Worm (Caenorhabditis elegans) whole organism, L4 larva: ENCODE measurements around the gene ZK262.8.

Experiments
- D1046.2 ChIP-seq: fragments of 200-800 bp; sonication (Bioruptor generic); IDR thresholded peaks from 2 replicates; pipeline ENCODE4 v1.3.6; 2022; ENCODE audit warnings: missing genetic modification characterization, missing compliant biosample characterization
- F44E2.7 ChIP-seq: fragments of 200-800 bp; sonication (Bioruptor generic); IDR thresholded peaks from 2 replicates; pipeline ENCODE4 v2.1.2; 2022; ENCODE audit warnings: missing genetic modification characterization, missing compliant biosample characterization
- R02D3.7 ChIP-seq: fragments of 150-350 bp; sonication (generic microtip); optimal IDR thresholded peaks from 3 replicates; lab custom pipeline; 2014; ENCODE audit warnings: missing biosample characterization, missing genetic modification characterization
- T20F7.1 ChIP-seq: fragments of 200-800 bp; sonication (Bioruptor generic); optimal IDR thresholded peaks from 2 replicates; lab custom pipeline; 2018; ENCODE audit warnings: mild to moderate bottlenecking, missing genetic modification characterization, missing compliant biosample characterization
- Y105C5A.15 ChIP-seq: fragments of 200-800 bp; sonication (Bioruptor generic); IDR thresholded peaks from 2 replicates; pipeline ENCODE4 v1.3.6; 2022; ENCODE audit warnings: missing genetic modification characterization, missing compliant biosample characterization
- ZK337.2 ChIP-seq: fragments of 200-800 bp; sonication (Bioruptor generic); IDR thresholded peaks from 2 replicates; pipeline ENCODE4 v1.3.6; 2022; ENCODE audit warnings: missing genetic modification reagents, missing genetic modification characterization, missing compliant biosample characterization
- attf-4 ChIP-seq: sonication (generic microtip); optimal IDR thresholded peaks from 3 replicates; lab custom pipeline; 2017; ENCODE audit warnings: missing biosample characterization, missing genetic modification characterization
- ceh-32 ChIP-seq: sonication (generic microtip); optimal IDR thresholded peaks from 2 replicates; lab custom pipeline; 2016; ENCODE audit warnings: mild to moderate bottlenecking, missing genetic modification characterization, missing compliant biosample characterization; ENCODE audit not compliant: poor library complexity
- ceh-62 ChIP-seq: sonication (generic microtip); optimal IDR thresholded peaks from 2 replicates; lab custom pipeline; 2017; ENCODE audit warnings: missing biosample characterization, missing genetic modification characterization
- ctbp-1 ChIP-seq: fragments of 200-800 bp; sonication (Bioruptor generic); IDR thresholded peaks from 2 replicates; pipeline ENCODE4 v1.3.6; 2022; ENCODE audit warnings: missing genetic modification reagents, missing genetic modification characterization, missing compliant biosample characterization
- daf-12 ChIP-seq: fragments of 150-350 bp; optimal IDR thresholded peaks from 2 replicates; lab custom pipeline; 2014; ENCODE audit warnings: missing biosample characterization, missing genetic modification reagents, missing genetic modification characterization
- daf-16 ChIP-seq, 3 experiments: sonication (generic microtip); optimal IDR thresholded peaks; 2 replicates each; lab custom pipeline; 2016 to 2017; ENCODE audit warnings: missing genetic modification characterization in 3 of 3, missing genetic modification reagents in 3 of 3, mild to moderate bottlenecking in 2 of 3, missing compliant biosample characterization in 2 of 3, missing biosample characterization in 1 of 3, moderate library complexity in 1 of 3
- dpl-1 ChIP-seq: fragments of 150-350 bp; optimal IDR thresholded peaks from 2 replicates; lab custom pipeline; 2014; ENCODE audit warnings: missing biosample characterization, missing genetic modification reagents, missing genetic modification characterization
- egl-43 ChIP-seq: fragments of 200-800 bp; sonication (Bioruptor generic); IDR thresholded peaks from 2 replicates; pipeline ENCODE4 v1.3.6; 2022; ENCODE audit warnings: missing genetic modification reagents, missing genetic modification characterization, missing compliant biosample characterization
- fkh-10 ChIP-seq: fragments of 150-350 bp; optimal IDR thresholded peaks from 2 replicates; lab custom pipeline; 2014; ENCODE audit warnings: missing biosample characterization, missing genetic modification reagents, missing genetic modification characterization
- fos-1 ChIP-seq: fragments of 150-350 bp; optimal IDR thresholded peaks from 2 replicates; lab custom pipeline; 2014; ENCODE audit warnings: missing biosample characterization, missing genetic modification characterization
- hlh-30 ChIP-seq: sonication (generic microtip); optimal IDR thresholded peaks from 2 replicates; lab custom pipeline; 2017; ENCODE audit warnings: antibody characterized with exemption, mild to moderate bottlenecking, missing genetic modification characterization, missing compliant biosample characterization; ENCODE audit not compliant: insufficient read depth
- hmg-1.1 ChIP-seq: fragments of 200-800 bp; sonication (Bioruptor generic); IDR thresholded peaks from 2 replicates; pipeline ENCODE4 v1.3.6; 2022; ENCODE audit warnings: missing genetic modification reagents, missing genetic modification characterization, missing compliant biosample characterization
- lim-7 ChIP-seq: fragments of 200-800 bp; sonication (Bioruptor generic); IDR thresholded peaks from 2 replicates; pipeline ENCODE4 v1.3.6; 2022; ENCODE audit warnings: missing genetic modification characterization, missing compliant biosample characterization
- lin-13 ChIP-seq: fragments of 150-350 bp; optimal IDR thresholded peaks from 2 replicates; lab custom pipeline; 2014; ENCODE audit warnings: missing biosample characterization, missing genetic modification reagents, missing genetic modification characterization
- lin-15B ChIP-seq: fragments of 150-350 bp; sonication (generic microtip); optimal IDR thresholded peaks from 3 replicates; lab custom pipeline; 2014; ENCODE audit warnings: missing biosample characterization, missing genetic modification characterization
- lin-39 ChIP-seq: fragments of 150-350 bp; optimal IDR thresholded peaks from 2 replicates; lab custom pipeline; 2014; ENCODE audit warnings: missing biosample characterization, missing genetic modification reagents, missing genetic modification characterization
- lir-3 ChIP-seq: sonication (generic microtip); optimal IDR thresholded peaks from 2 replicates; lab custom pipeline; 2016; ENCODE audit warnings: mild to moderate bottlenecking, missing genetic modification characterization, missing compliant biosample characterization
- mdl-1 ChIP-seq, 2 experiments: fragments of 150-350 bp in 1 of 2; sonication (generic microtip) in 1 of 2; optimal IDR thresholded peaks; 2 replicates each; lab custom pipeline; 2014 to 2017; ENCODE audit warnings: missing biosample characterization in 2 of 2, missing genetic modification characterization in 2 of 2
- mep-1 ChIP-seq: fragments of 150-350 bp; sonication (generic microtip); optimal IDR thresholded peaks from 3 replicates; lab custom pipeline; 2014; ENCODE audit warnings: missing biosample characterization, missing genetic modification characterization
- mes-2 ChIP-seq: sonication (generic microtip); optimal IDR thresholded peaks from 2 replicates; lab custom pipeline; 2016; ENCODE audit warnings: missing genotype, mild to moderate bottlenecking, missing genetic modification characterization, missing compliant biosample characterization; ENCODE audit not compliant: poor library complexity, severe bottlenecking
- mxl-2 ChIP-seq: fragments of 200-800 bp; sonication (Bioruptor generic); conservative IDR thresholded peaks from 2 replicates; pipeline ENCODE4 v1.3.6; 2022; ENCODE audit warnings: missing genetic modification reagents, missing genetic modification characterization, missing compliant biosample characterization
- nhr-41 ChIP-seq: fragments of 200-800 bp; sonication (Bioruptor generic); IDR thresholded peaks from 2 replicates; pipeline ENCODE4 v1.3.6; 2022; ENCODE audit warnings: missing genetic modification reagents, missing genetic modification characterization, missing compliant biosample characterization
- nhr-48 ChIP-seq: sonication (generic microtip); optimal IDR thresholded peaks from 2 replicates; lab custom pipeline; 2016; ENCODE audit warnings: mild to moderate bottlenecking, missing genetic modification characterization, missing compliant biosample characterization
- nhr-76 ChIP-seq: fragments of 150-350 bp; optimal IDR thresholded peaks from 2 replicates; lab custom pipeline; 2014; ENCODE audit warnings: missing biosample characterization, missing genetic modification characterization
- nhr-77 ChIP-seq: fragments of 150-350 bp; optimal IDR thresholded peaks from 2 replicates; lab custom pipeline; 2014; ENCODE audit warnings: missing biosample characterization, missing genetic modification characterization
- pha-4 ChIP-seq, 2 experiments: fragments of 150-350 bp in 1 of 2; fragments of 200-800 bp in 1 of 2; sonication (Bioruptor generic) in 1 of 2; IDR thresholded peaks in 1 of 2; optimal IDR thresholded peaks in 1 of 2; 2 replicates each; pipeline versions ENCODE4 v1.3.6 to Lab custom; 2014 to 2022; ENCODE audit warnings: missing genetic modification characterization in 2 of 2, missing genetic modification reagents in 2 of 2, missing biosample characterization in 1 of 2, missing compliant biosample characterization in 1 of 2
- pqm-1 ChIP-seq: sonication (generic microtip); optimal IDR thresholded peaks from 2 replicates; lab custom pipeline; 2017; ENCODE audit warnings: missing biosample characterization, missing genetic modification characterization
- unc-130 ChIP-seq: sonication (generic microtip); optimal IDR thresholded peaks from 2 replicates; lab custom pipeline; 2016; ENCODE audit warnings: missing genetic modification reagents, missing genetic modification characterization, missing compliant biosample characterization
- unc-62 ChIP-seq, 3 experiments: fragments of 150-350 bp in 1 of 3; sonication (generic microtip); optimal IDR thresholded peaks in 2 of 3; peaks in 1 of 3; 1 replicate in 1 of 3; 2 replicates in 2 of 3; lab custom pipeline; 2014 to 2017; ENCODE audit warnings: missing biosample characterization in 3 of 3, missing genetic modification characterization in 3 of 3, missing genetic modification reagents in 3 of 3, missing genotype in 1 of 3

The ZK262.8 gene

DNA sequence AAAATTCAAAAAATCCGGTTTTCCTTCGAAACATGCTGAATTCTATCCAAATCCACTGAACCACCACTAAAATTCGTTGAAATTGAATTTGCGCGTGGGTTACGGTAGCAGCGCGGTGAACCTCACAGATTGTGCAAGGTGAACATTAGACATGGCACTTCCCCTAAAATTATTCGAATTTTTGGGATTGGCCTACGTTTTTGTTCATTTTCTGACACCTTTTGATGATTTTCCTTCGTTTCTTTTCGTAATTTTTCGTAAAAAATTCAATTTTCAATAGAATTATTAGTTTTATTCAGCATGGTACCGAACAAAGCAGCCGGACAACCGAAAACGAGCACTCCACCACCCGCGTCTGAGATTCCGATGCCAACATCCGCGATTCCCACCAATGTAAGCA lies at the start of gene ZK262.8:
Gene ZK262.8 (plus strand): TSS at position 301 of the 400 bp plus-strand sequence.
- TF ChIP-seq nhr-77 (no peak), R02D3.7 (no peak), unc-62 (GFP tag; optimal IDR thresholded peaks at IDR 0.05 in 1 of 2; lab: Kevin White, UChicago) (no peak), unc-62 (tag; optimal IDR thresholded peaks at IDR 0.05; lab: Kevin White, UChicago) (no peak), mdl-1 (tag; optimal IDR thresholded peaks at IDR 0.05; lab: Kevin White, UChicago) (no peak), dpl-1 (GFP tag; lab: Kevin White, UChicago) (no peak), mep-1 (no peak), mes-2 (no peak), ceh-32 (no peak), attf-4 (no peak), unc-130 (GFP tag; lab: Kevin White, UChicago) (no peak), daf-12 (tag; lab: Kevin White, UChicago) (no peak), ceh-62 (tag; lab: Kevin White, UChicago) (no peak), daf-16 (GFP tag; optimal IDR thresholded peaks at IDR 0.05; lab: Kevin White, UChicago) (no peak), daf-16 (tag; optimal IDR thresholded peaks at IDR 0.05; lab: Kevin White, UChicago) (no peak), Y105C5A.15 (GFP tag; lab: Robert Waterston, UW) (no peak), hmg-1.1 (no peak), nhr-41 (GFP tag; lab: Robert Waterston, UW) (no peak), pha-4 (GFP tag; IDR thresholded peaks at IDR 0.05; lab: Robert Waterston, UW) (no peak), pha-4 (tag; optimal IDR thresholded peaks at IDR 0.05; lab: Kevin White, UChicago) (no peak), lin-15B (no peak), lim-7 (GFP tag; lab: Robert Waterston, UW) (no peak), lin-39 (tag; lab: Kevin White, UChicago) (no peak)

- TF ChIP-seq fkh-10 (GFP tag; lab: Kevin White, UChicago): no peak
- TF ChIP-seq F44E2.7 (GFP tag; lab: Robert Waterston, UW): no peak
- TF ChIP-seq egl-43 (GFP tag; lab: Robert Waterston, UW): no peak
- TF ChIP-seq D1046.2 (GFP tag; lab: Robert Waterston, UW): no peak
Measured at ce11 chrV:18389046-18389445, 49.1 kb upstream of the ZK262.8 start, which contains the start of the genes Y51A2B.4 and Y51A2B.5. Gene Y51A2B.4, minus strand, starts transcription at chrV:18389146. Gene Y51A2B.5, plus strand, starts transcription at chrV:18389277.

ce11 chrV:18394203-18394602 lies 44.0 kb upstream of the ZK262.8 start, which contains the start of gene Y51A2B.6:
Gene Y51A2B.6, minus strand, starts transcription at chrV:18394303.
- TF ChIP-seq nhr-77 (no peak), hlh-30 (tag; lab: Kevin White, UChicago) (no peak), nhr-76 (no peak), ctbp-1 (GFP tag; lab: Robert Waterston, UW) (no peak)
- TF ChIP-seq, all 104 proteins: peak for 0

- TF ChIP-seq fos-1 (no peak), hmg-1.1 (no peak), unc-130 (GFP tag; lab: Kevin White, UChicago) (no peak), pqm-1 (no peak), lir-3 (tag; lab: Kevin White, UChicago) (no peak), T20F7.1 (GFP tag; lab: Kevin White, UChicago) (no peak), ceh-32 (no peak), ZK337.2 (GFP tag; lab: Robert Waterston, UW) (no peak), nhr-77 (no peak), nhr-48 (tag; lab: Kevin White, UChicago) (no peak), lin-13 (GFP tag; lab: Kevin White, UChicago) (no peak), unc-62 (GFP tag; optimal IDR thresholded peaks at IDR 0.05 in 1 of 2; lab: Kevin White, UChicago) (no peak), unc-62 (tag; optimal IDR thresholded peaks at IDR 0.05; lab: Kevin White, UChicago) (no peak), mxl-2 (no peak)
Measured at ce11 chrV:18395649-18396048, 42.5 kb upstream of the ZK262.8 start, which contains the start of gene Y51A2B.9. Gene Y51A2B.9, minus strand, starts transcription at chrV:18395749.
